Worm (Caenorhabditis elegans): ENCODE results near the gene lin-7.

Gene lin-7

DNA sequence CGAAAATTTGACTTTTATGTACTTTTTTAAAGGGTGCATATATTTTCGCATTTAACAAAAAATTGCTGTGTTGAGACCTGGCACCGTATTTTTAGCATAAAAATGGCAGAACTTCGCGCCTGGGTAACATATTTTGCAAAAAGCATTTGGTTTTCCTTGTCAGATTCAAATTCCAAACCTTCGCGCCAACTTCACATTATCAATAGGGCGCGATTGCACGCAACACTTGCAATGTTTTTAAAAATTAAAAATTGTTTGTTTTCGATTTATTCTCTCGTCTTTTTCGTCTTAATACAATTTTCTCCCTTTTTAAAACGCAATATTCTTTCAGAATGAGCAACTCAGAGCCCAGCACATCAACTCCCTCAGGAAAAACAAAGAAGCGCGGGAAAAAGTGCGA, 34.4 kb upstream of the lin-7 start, which contains the start of gene mes-2 (continued):
- peak; percentile 79 for TF ChIP-seq fos-1 (tag; optimal IDR thresholded peaks at IDR 0.05)
- TF ChIP-seq Y116A8C.19 (tag; optimal IDR thresholded peaks at IDR 0.05; ENCODE audit: borderline replicate concordance) = no peak
- peak in 2 of 6 experiments; percentile 27 to 39 for TF ChIP-seq elt-3 (tag; optimal IDR thresholded peaks at IDR 0.05)
- TF ChIP-seq C16A3.4 (tag; optimal IDR thresholded peaks at IDR 0.05) = peak; percentile 93
- no peak for TF ChIP-seq nhr-28 (tag; optimal IDR thresholded peaks at IDR 0.05)
- TF ChIP-seq unc-98 (GFP tag; IDR thresholded peaks at IDR 0.05) = no peak
- TF ChIP-seq nhr-19 (GFP tag; conservative IDR thresholded peaks at IDR 0.05) = peak; percentile 84
- TF ChIP-seq lin-13 (GFP tag; optimal IDR thresholded peaks at IDR 0.05) = peak; percentile 67
- peak; percentile 66 for TF ChIP-seq jun-1 (tag; optimal IDR thresholded peaks at IDR 0.05)
- TF ChIP-seq unc-30 (tag; optimal IDR thresholded peaks at IDR 0.05) = no peak
- no peak for TF ChIP-seq lin-14 (GFP tag; optimal IDR thresholded peaks at IDR 0.05)
- peak; percentile 88 for TF ChIP-seq dsc-1 (tag; optimal IDR thresholded peaks at IDR 0.05)
- peak; percentile 89 for TF ChIP-seq nhr-71 (tag; optimal IDR thresholded peaks at IDR 0.05)
- peak; percentile 80 for TF ChIP-seq swsn-7 (tag; optimal IDR thresholded peaks at IDR 0.05)
- peak; percentile 99 to 100 for TF ChIP-seq efl-1 (optimal IDR thresholded peaks at IDR 0.05)
- peak; percentile 99 to 100 for TF ChIP-seq efl-1 (GFP tag; optimal IDR thresholded peaks at IDR 0.05 in 1 of 2)
- TF ChIP-seq ceh-90 (tag; optimal IDR thresholded peaks at IDR 0.05) = peak; percentile 24
- peak; percentile 21 for TF ChIP-seq nhr-237 (tag; optimal IDR thresholded peaks at IDR 0.05)
- TF ChIP-seq rnt-1 (tag; optimal IDR thresholded peaks at IDR 0.05) = peak; percentile 88
- TF ChIP-seq mef-2 (tag; optimal IDR thresholded peaks at IDR 0.05) = no peak
- no peak for TF ChIP-seq sox-4 (tag; optimal IDR thresholded peaks at IDR 0.05)
- no peak for TF ChIP-seq ama-1 (optimal IDR thresholded peaks at IDR 0.05)
- no peak for TF ChIP-seq sptf-1 (tag; optimal IDR thresholded peaks at IDR 0.05)
- TF ChIP-seq ceh-82 (tag; optimal IDR thresholded peaks at IDR 0.05) = peak; percentile 80 to 92 (median 89)
- TF ChIP-seq vab-15 (tag; optimal IDR thresholded peaks at IDR 0.05) = peak; percentile 6
- TF ChIP-seq efl-3 (GFP tag; optimal IDR thresholded peaks at IDR 0.05) = no peak
- TF ChIP-seq irx-1 (tag; optimal IDR thresholded peaks at IDR 0.05) = peak; percentile 72
- TF ChIP-seq grh-1 (GFP tag; IDR thresholded peaks at IDR 0.05) = peak; percentile 59; the same call in 1 of the 2 replicates
- peak; percentile 49 for TF ChIP-seq zip-4 (GFP tag; optimal IDR thresholded peaks at IDR 0.05)
- peak; percentile 80 for TF ChIP-seq nhr-20 (tag; optimal IDR thresholded peaks at IDR 0.05)
- TF ChIP-seq pax-3 (tag; optimal IDR thresholded peaks at IDR 0.05) = peak; percentile 26
- no peak for TF ChIP-seq sup-37 (GFP tag; optimal IDR thresholded peaks at IDR 0.05)
- TF ChIP-seq C04F5.9 (tag; optimal IDR thresholded peaks at IDR 0.05) = peak; percentile 26
- TF ChIP-seq unc-130 (tag; optimal IDR thresholded peaks at IDR 0.05) = peak; percentile 89
- TF ChIP-seq alr-1 (tag; optimal IDR thresholded peaks at IDR 0.05; ENCODE audit: borderline replicate concordance) = no peak
- TF ChIP-seq lir-3 (tag; optimal IDR thresholded peaks at IDR 0.05; ENCODE audit: poor library complexity) = peak; percentile 6
- peak; percentile 73 for TF ChIP-seq fkh-8 (tag; optimal IDR thresholded peaks at IDR 0.05)
- TF ChIP-seq skn-1 (tag; optimal IDR thresholded peaks at IDR 0.05) = peak; percentile 72
- TF ChIP-seq isw-1 (GFP tag; IDR thresholded peaks at IDR 0.05) = peak; percentile 68
- no peak for TF ChIP-seq ztf-11 (tag; optimal IDR thresholded peaks at IDR 0.05)
- TF ChIP-seq aha-1 (tag; optimal IDR thresholded peaks at IDR 0.05) = no peak
- peak; percentile 77 for TF ChIP-seq snpc-4 (tag; optimal IDR thresholded peaks at IDR 0.05)
- no peak for TF ChIP-seq egl-27 (tag; optimal IDR thresholded peaks at IDR 0.05)

DNA sequence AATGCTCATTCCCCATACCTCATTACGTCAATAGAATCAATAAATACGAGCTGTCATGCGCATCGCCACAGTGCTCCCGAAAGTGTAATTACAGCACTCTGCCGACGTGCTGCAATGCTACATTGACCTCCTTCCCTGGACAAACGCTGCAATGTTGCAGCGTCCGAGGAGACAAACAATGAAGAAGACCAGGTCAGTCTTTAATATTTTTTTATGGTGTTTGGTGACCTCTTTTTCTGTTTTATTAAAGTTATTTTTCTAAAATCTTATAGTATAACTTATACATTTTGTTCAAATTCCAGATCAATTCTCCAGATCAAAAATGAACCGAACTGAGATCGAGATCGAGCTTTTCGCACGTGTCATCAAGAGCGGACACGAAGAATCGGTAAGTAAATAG, 32.2 kb upstream of the lin-7 start, which contains the start of gene sdz-26:
sdz-26 (plus strand) TSS at position 301 of the 400 bp plus-strand sequence.
- TF ChIP-seq ceh-63 (GFP tag; optimal IDR thresholded peaks at IDR 0.05) = no peak
- no peak for TF ChIP-seq aly-2 (tag; optimal IDR thresholded peaks at IDR 0.05)
- TF ChIP-seq nhr-84 (tag; optimal IDR thresholded peaks at IDR 0.05) = no peak
